Worm (Caenorhabditis elegans) whole organism, late embryonic: ENCODE data around the gene cox-11.

ENCODE experiments used
- ahr-1 ChIP-seq: sonication (generic microtip); optimal IDR thresholded peaks from 2 replicates; lab custom pipeline; 2016; ENCODE audit warnings: missing genetic modification characterization, missing compliant biosample characterization
- ceh-18 ChIP-seq: sonication (generic microtip); optimal IDR thresholded peaks from 2 replicates; lab custom pipeline; 2016; ENCODE audit warnings: missing genetic modification characterization, missing compliant biosample characterization
- ceh-30 ChIP-seq: fragments of 150-350 bp; optimal IDR thresholded peaks from 2 replicates; lab custom pipeline; 2014; ENCODE audit warnings: missing biosample characterization, missing genetic modification characterization
- fkh-6 ChIP-seq: sonication (generic microtip); optimal IDR thresholded peaks from 2 replicates; lab custom pipeline; 2016; ENCODE audit warnings: missing genetic modification characterization, missing compliant biosample characterization
- nfya-1 ChIP-seq: sonication (generic microtip); optimal IDR thresholded peaks from 2 replicates; lab custom pipeline; 2017; ENCODE audit warnings: missing genetic modification characterization, mild to moderate bottlenecking, missing compliant biosample characterization, antibody characterized with exemption, moderate library complexity
- nhr-11 ChIP-seq: fragments of 150-350 bp; optimal IDR thresholded peaks from 2 replicates; lab custom pipeline; 2014; ENCODE audit warnings: missing biosample characterization, missing genetic modification characterization

DNA sequence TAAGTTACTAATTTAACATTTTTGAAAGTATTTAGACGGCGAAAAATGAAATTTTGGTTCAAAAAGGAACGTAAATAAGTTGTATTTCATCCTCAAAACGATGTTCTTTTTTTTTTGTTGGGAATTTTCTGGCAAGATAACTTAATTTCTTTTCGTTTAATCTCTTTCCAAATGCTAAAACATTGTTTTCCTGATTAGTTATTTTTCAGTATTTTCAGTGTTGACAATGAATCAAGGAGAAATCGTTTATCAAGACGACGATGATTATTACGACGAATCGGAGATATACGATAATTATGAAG is 3.3 kb upstream of the cox-11 start, which contains the start of gene lin-54:
- no peak for TF ChIP-seq ceh-18 (tag; lab: Kevin White, UChicago)
- TF ChIP-seq nhr-11: no peak
- TF ChIP-seq ceh-30 (tag; lab: Kevin White, UChicago): no peak
- no peak for TF ChIP-seq nfya-1 (tag; lab: Kevin White, UChicago)
- no peak for TF ChIP-seq fkh-6 (tag; lab: Kevin White, UChicago)
- no peak for TF ChIP-seq ahr-1 (tag; lab: Kevin White, UChicago)
